Fruit fly (Drosophila melanogaster) whole organism, wandering third instar larva: ENCODE data around the gene CG15580.

Experiments
- Abd-B ChIP-seq: fragments of >200 bp; optimal IDR thresholded peaks from 2 replicates; lab custom pipeline; 2017; ENCODE audit warnings: missing biosample characterization, missing genetic modification characterization
- CG32264 ChIP-seq: fragments of 200-800 bp; sonication (Bioruptor generic); optimal IDR thresholded peaks from 2 replicates; lab custom pipeline; 2016; ENCODE audit warnings: missing biosample characterization, missing genetic modification characterization
- CG9705 ChIP-seq: fragments of 200-800 bp; sonication (Bioruptor generic); optimal IDR thresholded peaks from 2 replicates; lab custom pipeline; 2018; ENCODE audit warnings: missing biosample characterization, mild to moderate bottlenecking, missing genetic modification characterization
- Dfd ChIP-seq: fragments of >200 bp; optimal IDR thresholded peaks from 2 replicates; lab custom pipeline; 2017; ENCODE audit warnings: missing biosample characterization, missing genetic modification characterization
- Dif ChIP-seq: fragments of 200-275, 200-300 bp; sonication (Bioruptor generic); optimal IDR thresholded peaks from 2 replicates; lab custom pipeline; 2018; ENCODE audit warnings: missing biosample characterization, missing genetic modification characterization; ENCODE audit not compliant: partially characterized antibody
- GATAd ChIP-seq: sonication (Bioruptor generic); optimal IDR thresholded peaks from 2 replicates; lab custom pipeline; 2016; ENCODE audit warnings: missing biosample characterization, missing genetic modification characterization
- HLH106 ChIP-seq: fragments of 200-800 bp; optimal IDR thresholded peaks from 3 replicates; lab custom pipeline; 2019; ENCODE audit warnings: missing biosample characterization, mild to moderate bottlenecking, missing genetic modification characterization, moderate library complexity
- Hr78 ChIP-seq: fragments of >200 bp; optimal IDR thresholded peaks from 2 replicates; lab custom pipeline; 2017; ENCODE audit warnings: missing biosample characterization, missing genetic modification characterization
- Hr83 ChIP-seq: fragments of 200-300 bp; sonication (Bioruptor generic); optimal IDR thresholded peaks from 2 replicates; lab custom pipeline; 2016; ENCODE audit warnings: missing biosample characterization, mild to moderate bottlenecking, missing genetic modification characterization, moderate library complexity; ENCODE audit not compliant: poor library complexity, severe bottlenecking
- Jra ChIP-seq: sonication (Bioruptor generic); optimal IDR thresholded peaks from 2 replicates; lab custom pipeline; 2016; ENCODE audit warnings: missing biosample characterization, missing genetic modification characterization
- Mio ChIP-seq: sonication (Bioruptor generic); optimal IDR thresholded peaks from 2 replicates; lab custom pipeline; 2016; ENCODE audit warnings: missing biosample characterization, missing genetic modification characterization
- Myc ChIP-seq: fragments of >200 bp; optimal IDR thresholded peaks from 2 replicates; lab custom pipeline; 2017
- N ChIP-seq: fragments of >200 bp; optimal IDR thresholded peaks from 2 replicates; lab custom pipeline; 2018; ENCODE audit warnings: missing biosample characterization, missing external identifiers, missing genetic modification characterization
- OdsH ChIP-seq: fragments of 200-800 bp; sonication (Bioruptor generic); optimal IDR thresholded peaks from 2 replicates; lab custom pipeline; 2016; ENCODE audit warnings: missing biosample characterization, mild to moderate bottlenecking, missing genetic modification characterization
- Rel ChIP-seq, 2 experiments: fragments of 200-800 bp; sonication (Bioruptor generic) in 1 of 2; optimal IDR thresholded peaks; 2 replicates in 1 of 2; 3 replicates in 1 of 2; lab custom pipeline; 2016 to 2019; ENCODE audit warnings: mild to moderate bottlenecking in 2 of 2, missing biosample characterization in 2 of 2, missing genetic modification characterization in 2 of 2, moderate library complexity in 1 of 2
- Sp1 ChIP-seq: fragments of 200-800 bp; sonication (Bioruptor generic); optimal IDR thresholded peaks from 3 replicates; lab custom pipeline; 2019; ENCODE audit warnings: missing biosample characterization, mild to moderate bottlenecking, missing genetic modification characterization, moderate library complexity
- Vsx2 ChIP-seq: fragments of 200-300, 225-300 bp; sonication (Bioruptor generic); optimal IDR thresholded peaks from 2 replicates; lab custom pipeline; 2018; ENCODE audit warnings: missing biosample characterization, missing genetic modification characterization; ENCODE audit not compliant: partially characterized antibody
- brk ChIP-seq: fragments of 200-800 bp; sonication (Bioruptor generic); optimal IDR thresholded peaks from 2 replicates; lab custom pipeline; 2016; ENCODE audit warnings: missing biosample characterization, mild to moderate bottlenecking, missing genetic modification characterization
- dl ChIP-seq, 2 experiments: fragments of 175-275, 200-275 bp in 1 of 2; fragments of 200-275 bp in 1 of 2; sonication (Bioruptor generic); optimal IDR thresholded peaks; lab custom pipeline; 2018; ENCODE audit warnings: mild to moderate bottlenecking in 2 of 2, missing biosample characterization in 2 of 2, missing genetic modification characterization in 2 of 2, moderate library complexity in 2 of 2; ENCODE audit not compliant: partially characterized antibody in 2 of 2, insufficient read depth in 1 of 2
- dmrt93B ChIP-seq: fragments of 200-800 bp; sonication (Bioruptor generic); optimal IDR thresholded peaks from 2 replicates; lab custom pipeline; 2018; ENCODE audit warnings: missing biosample characterization, mild to moderate bottlenecking, missing genetic modification characterization
- dsf ChIP-seq: sonication (Bioruptor generic); optimal IDR thresholded peaks from 2 replicates; lab custom pipeline; 2016; ENCODE audit warnings: missing biosample characterization, missing genetic modification characterization, borderline replicate concordance
- ey ChIP-seq: fragments of 200-800 bp; sonication (Bioruptor generic); optimal IDR thresholded peaks from 2 replicates; lab custom pipeline; 2016; ENCODE audit warnings: missing biosample characterization, missing genetic modification characterization
- foxo ChIP-seq, 2 experiments: fragments of 200-800 bp; sonication (Bioruptor generic); optimal IDR thresholded peaks; 2 replicates in 1 of 2; 3 replicates in 1 of 2; lab custom pipeline; 2016 to 2017; ENCODE audit warnings: missing biosample characterization in 2 of 2, missing genetic modification characterization in 2 of 2
- fru ChIP-seq: fragments of 200-800 bp; sonication (Bioruptor generic); optimal IDR thresholded peaks from 3 replicates; lab custom pipeline; 2016; ENCODE audit warnings: missing biosample characterization, mild to moderate bottlenecking, missing genetic modification characterization
- jim ChIP-seq: fragments of 175-275, 200-325 bp; sonication (Bioruptor generic); optimal IDR thresholded peaks from 2 replicates; lab custom pipeline; 2016; ENCODE audit warnings: missing biosample characterization, mild to moderate bottlenecking, missing genetic modification characterization
- lola ChIP-seq: fragments of >200 bp; optimal IDR thresholded peaks from 2 replicates; lab custom pipeline; 2017; ENCODE audit warnings: missing biosample characterization, missing genetic modification characterization
- pan ChIP-seq: fragments of >200 bp; optimal IDR thresholded peaks from 2 replicates; lab custom pipeline; 2017
- rgr ChIP-seq: fragments of 200-800 bp; sonication (Bioruptor generic); optimal IDR thresholded peaks from 3 replicates; lab custom pipeline; 2016; ENCODE audit warnings: missing biosample characterization, mild to moderate bottlenecking, missing genetic modification characterization
- sage ChIP-seq: fragments of 200-800 bp; sonication (Bioruptor generic); optimal IDR thresholded peaks from 2 replicates; lab custom pipeline; 2016; ENCODE audit warnings: missing biosample characterization, mild to moderate bottlenecking, missing genetic modification characterization
- sv ChIP-seq: fragments of 200-800 bp; sonication (Bioruptor generic); optimal IDR thresholded peaks from 3 replicates; lab custom pipeline; 2016; ENCODE audit warnings: missing biosample characterization, missing genetic modification characterization
- tai ChIP-seq: sonication (Bioruptor generic); optimal IDR thresholded peaks from 2 replicates; lab custom pipeline; 2016; ENCODE audit warnings: missing biosample characterization, missing genetic modification characterization
- usp ChIP-seq: fragments of >200 bp; optimal IDR thresholded peaks from 2 replicates; lab custom pipeline; 2017; ENCODE audit warnings: missing biosample characterization, missing genetic modification characterization
- woc ChIP-seq: sonication (Bioruptor generic); optimal IDR thresholded peaks from 2 replicates; lab custom pipeline; 2016; ENCODE audit warnings: missing biosample characterization, mild to moderate bottlenecking, missing genetic modification characterization

CG15580 gene

DNA sequence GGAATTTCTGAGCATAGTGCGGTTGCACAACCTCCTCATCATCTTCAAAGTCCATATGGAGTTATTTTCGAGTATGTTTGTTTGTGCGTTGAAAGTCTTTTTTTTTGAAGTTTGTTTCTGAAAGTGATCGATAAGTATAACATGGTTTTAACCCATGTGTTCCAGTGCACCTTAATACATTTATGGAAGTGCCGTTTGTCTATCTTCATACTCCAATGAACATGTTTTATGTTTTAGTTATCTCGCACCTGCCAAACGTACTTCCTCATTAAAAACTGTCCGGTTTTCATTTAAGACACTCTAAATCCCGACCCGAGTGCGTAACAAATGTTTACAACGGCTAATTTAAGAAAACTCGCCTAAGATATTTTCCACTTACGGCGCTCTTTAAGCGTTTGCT lies at the start of gene CG15580:
Gene CG15580 (minus strand): TSS at position 101 of the 400 bp plus-strand sequence.
- TF ChIP-seq Sp1 (GFP tag; lab: Kevin White, UChicago), result no peak
- TF ChIP-seq fru (GFP tag; lab: Kevin White, UChicago), result no peak
- TF ChIP-seq OdsH (GFP tag; lab: Kevin White, UChicago), result no peak
- TF ChIP-seq dmrt93B (GFP tag; lab: Kevin White, UChicago), result no peak
- no peak for TF ChIP-seq sv (GFP tag; lab: Kevin White, UChicago)
- no peak for TF ChIP-seq Dfd (GFP tag; lab: Kevin White, UChicago)
- TF ChIP-seq rgr (GFP tag; lab: Kevin White, UChicago), result no peak
- TF ChIP-seq Rel (GFP tag; optimal IDR thresholded peaks at IDR 0.05; lab: Kevin White, UChicago), result no peak
- no peak for TF ChIP-seq Rel (tag; optimal IDR thresholded peaks at IDR 0.05; lab: Kevin White, UChicago)
- TF ChIP-seq woc (GFP tag; lab: Kevin White, UChicago), result no peak
- TF ChIP-seq Vsx2 (GFP tag; lab: Kevin White, UChicago), result no peak
- no peak for TF ChIP-seq ey (GFP tag; lab: Kevin White, UChicago)
- no peak for TF ChIP-seq Abd-B (GFP tag; lab: Kevin White, UChicago)
- TF ChIP-seq HLH106 (tag; lab: Kevin White, UChicago), result no peak
- TF ChIP-seq Hr83 (GFP tag; lab: Kevin White, UChicago), result no peak
- TF ChIP-seq GATAd, result no peak

dm6 chr3R:6106711-6107110 lies 49.4 kb upstream of the CG15580 start:
- peak; percentile 30 for TF ChIP-seq HLH106 (tag; lab: Kevin White, UChicago)
- TF ChIP-seq dl (GFP tag; optimal IDR thresholded peaks at IDR 0.05; lab: Kevin White, UChicago; ENCODE audit: insufficient read depth in 1 of 2, partially characterized antibody in 2 of 2), result no peak
- peak; percentile 40 for TF ChIP-seq Sp1 (GFP tag; lab: Kevin White, UChicago)
- TF ChIP-seq Abd-B (GFP tag; lab: Kevin White, UChicago), result no peak
- peak in 1 of 2 experiments; percentile 13 for TF ChIP-seq foxo (GFP tag; optimal IDR thresholded peaks at IDR 0.05; lab: Kevin White, UChicago)

DNA sequence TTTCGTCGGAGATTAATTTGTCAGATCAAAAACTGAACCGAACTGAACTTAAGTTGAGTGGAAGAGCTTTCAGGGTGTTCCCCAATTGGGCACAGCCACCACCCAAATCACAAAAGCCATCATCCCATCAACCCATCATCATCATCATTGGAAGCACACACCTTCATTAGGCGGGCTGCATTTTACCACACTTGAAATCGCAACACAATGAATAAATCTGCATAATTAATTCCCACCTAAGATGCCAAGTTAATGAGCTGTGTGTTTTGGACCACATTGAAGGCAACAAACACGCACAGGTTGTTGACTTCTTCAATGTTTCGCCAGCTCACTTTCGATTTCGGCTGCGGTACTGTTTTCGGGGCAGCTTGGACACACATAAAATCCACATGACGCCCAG lies 47.8 kb upstream of the CG15580 start:
- TF ChIP-seq Jra (GFP tag; lab: Kevin White, UChicago) (no peak), CG32264 (GFP tag; lab: Kevin White, UChicago) (no peak), CG9705 (GFP tag; lab: Kevin White, UChicago) (no peak), pan (lab: Kevin White, UChicago) (no peak), fru (GFP tag; lab: Kevin White, UChicago) (no peak), dsf (no peak), sage (GFP tag; lab: Kevin White, UChicago) (no peak), GATAd (no peak)
- TF ChIP-seq, all 38 proteins: peak for 0

dm6 chr3R:6102726-6103125 lies 45.4 kb upstream of the CG15580 start:
- TF ChIP-seq jim (GFP tag; lab: Kevin White, UChicago) (no peak), Jra (GFP tag; lab: Kevin White, UChicago) (no peak), usp (GFP tag; lab: Kevin White, UChicago) (no peak), dmrt93B (GFP tag; lab: Kevin White, UChicago) (no peak), brk (no peak), OdsH (GFP tag; lab: Kevin White, UChicago) (no peak), HLH106 (tag; lab: Kevin White, UChicago) (no peak), sv (GFP tag; lab: Kevin White, UChicago) (no peak), Dfd (GFP tag; lab: Kevin White, UChicago) (no peak), dsf (no peak), woc (GFP tag; lab: Kevin White, UChicago) (no peak), Myc (lab: Kevin White, UChicago) (no peak), Abd-B (GFP tag; lab: Kevin White, UChicago) (no peak), CG9705 (GFP tag; lab: Kevin White, UChicago) (no peak), ey (GFP tag; lab: Kevin White, UChicago) (no peak)

DNA sequence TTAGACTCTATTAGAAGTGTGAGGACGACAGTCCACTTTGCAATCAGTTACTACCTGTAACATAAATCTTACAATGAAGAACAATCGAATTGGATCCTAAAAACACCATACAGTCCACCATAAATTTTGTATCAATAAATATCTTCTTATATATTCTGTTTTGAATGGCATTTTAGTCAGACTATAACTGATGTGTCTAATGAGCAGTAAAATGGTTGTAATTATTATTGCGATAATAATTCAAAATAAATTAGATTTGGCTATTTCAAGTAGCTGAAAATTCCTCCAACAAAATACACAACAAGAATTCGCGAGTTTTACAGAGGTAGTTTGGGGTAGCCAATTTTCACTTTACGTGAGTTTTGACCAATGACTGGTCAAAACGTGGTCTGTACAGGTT lies 45.0 kb upstream of the CG15580 start:
- TF ChIP-seq Dfd (GFP tag; lab: Kevin White, UChicago), result no peak
- TF ChIP-seq, all 38 proteins: peak for 0

- no peak for TF ChIP-seq pan (lab: Kevin White, UChicago)
- TF ChIP-seq sv (GFP tag; lab: Kevin White, UChicago), result no peak
- TF ChIP-seq woc (GFP tag; lab: Kevin White, UChicago), result no peak
- TF ChIP-seq OdsH (GFP tag; lab: Kevin White, UChicago), result no peak
- TF ChIP-seq HLH106 (tag; lab: Kevin White, UChicago), result no peak
- no peak for TF ChIP-seq brk
- TF ChIP-seq Jra (GFP tag; lab: Kevin White, UChicago), result no peak
- TF ChIP-seq usp (GFP tag; lab: Kevin White, UChicago), result no peak
- TF ChIP-seq N, result no peak
- peak in 1 of 2 experiments; percentile 28 for TF ChIP-seq dl (GFP tag; optimal IDR thresholded peaks at IDR 0.05; lab: Kevin White, UChicago; ENCODE audit: insufficient read depth in 1 of 2, partially characterized antibody in 2 of 2)
- TF ChIP-seq CG9705 (GFP tag; lab: Kevin White, UChicago), result no peak
- TF ChIP-seq foxo (GFP tag; optimal IDR thresholded peaks at IDR 0.05; lab: Kevin White, UChicago), result no peak
- peak; percentile 17 for TF ChIP-seq Vsx2 (GFP tag; lab: Kevin White, UChicago)
- no peak for TF ChIP-seq Mio (GFP tag; lab: Kevin White, UChicago)
- no peak for TF ChIP-seq tai (GFP tag; lab: Kevin White, UChicago)
- TF ChIP-seq lola (GFP tag; lab: Kevin White, UChicago), result no peak
- no peak for TF ChIP-seq sage (GFP tag; lab: Kevin White, UChicago)
- no peak for TF ChIP-seq Dfd (GFP tag; lab: Kevin White, UChicago)
- TF ChIP-seq Hr83 (GFP tag; lab: Kevin White, UChicago), result no peak
- no peak for TF ChIP-seq CG32264 (GFP tag; lab: Kevin White, UChicago)
- no peak for TF ChIP-seq GATAd
- TF ChIP-seq Dif (GFP tag; lab: Kevin White, UChicago), result peak; percentile 17
- TF ChIP-seq Hr78 (GFP tag; lab: Kevin White, UChicago), result no peak
- no peak for TF ChIP-seq Abd-B (GFP tag; lab: Kevin White, UChicago)
- TF ChIP-seq Sp1 (GFP tag; lab: Kevin White, UChicago), result no peak
- TF ChIP-seq dmrt93B (GFP tag; lab: Kevin White, UChicago), result no peak
Measured at dm6 chr3R:6100764-6101163, 43.4 kb upstream of the CG15580 start, which contains the start of gene Gasp. TSS of gene Gasp (minus strand) at chr3R:6100887.
